Worm (Caenorhabditis elegans) whole organism, L1 larva: ENCODE measurements around the gene plc-2.
A peak's percentile ranks its signal among the peaks of the same experiment; 100 is the strongest.

Source experiments
- C04F5.9 ChIP-seq: sonication (generic microtip); optimal IDR thresholded peaks from 2 replicates; lab custom pipeline; 2016; ENCODE audit warnings: missing genetic modification characterization, missing compliant biosample characterization
- C34B4.2 ChIP-seq: sonication (generic microtip); optimal IDR thresholded peaks from 2 replicates; lab custom pipeline; 2017; ENCODE audit warnings: mild to moderate bottlenecking, missing genetic modification characterization, missing compliant biosample characterization
- F16B12.6 ChIP-seq: fragments of 150-350 bp; optimal IDR thresholded peaks from 2 replicates; lab custom pipeline; 2014; ENCODE audit warnings: missing biosample characterization, missing genetic modification characterization
- aha-1 ChIP-seq: fragments of 150-350 bp; optimal IDR thresholded peaks from 2 replicates; lab custom pipeline; 2014; ENCODE audit warnings: missing biosample characterization, missing genetic modification characterization
- alr-1 ChIP-seq: fragments of 200-800 bp; sonication (Bioruptor generic); optimal IDR thresholded peaks from 2 replicates; lab custom pipeline; 2018; ENCODE audit warnings: borderline replicate concordance, mild to moderate bottlenecking, missing genetic modification characterization, missing compliant biosample characterization
- blmp-1 ChIP-seq: fragments of 150-350 bp; optimal IDR thresholded peaks from 2 replicates; lab custom pipeline; 2014; ENCODE audit warnings: missing biosample characterization, missing genetic modification characterization
- ceh-8 ChIP-seq: fragments of 200-800 bp; sonication (Bioruptor generic); optimal IDR thresholded peaks from 2 replicates; lab custom pipeline; 2018; ENCODE audit warnings: mild to moderate bottlenecking, missing genetic modification characterization, moderate library complexity, missing compliant biosample characterization
- ceh-82 ChIP-seq, 3 experiments: fragments of 150-350 bp in 1 of 3; sonication (generic microtip) in 2 of 3; optimal IDR thresholded peaks; 2 replicates each; lab custom pipeline; 2014 to 2017; ENCODE audit warnings: missing biosample characterization in 3 of 3, missing genetic modification characterization in 3 of 3
- ceh-88 ChIP-seq: fragments of 200-800 bp; sonication (Bioruptor generic); IDR thresholded peaks from 2 replicates; pipeline ENCODE4 v1.3.6; 2022; ENCODE audit warnings: missing genetic modification characterization, missing compliant biosample characterization
- dsc-1 ChIP-seq: sonication (generic microtip); optimal IDR thresholded peaks from 2 replicates; lab custom pipeline; 2016; ENCODE audit warnings: mild to moderate bottlenecking, missing genetic modification characterization, missing compliant biosample characterization
- efl-1 ChIP-seq, 4 experiments: fragments of 150-350 bp; optimal IDR thresholded peaks in 3 of 4; peaks in 1 of 4; 1 replicate in 1 of 4; 2 replicates in 3 of 4; lab custom pipeline; 2014; ENCODE audit warnings: missing biosample characterization in 2 of 4, missing genetic modification characterization in 2 of 4, missing genetic modification reagents in 2 of 4
- elt-2 ChIP-seq: sonication (generic microtip); optimal IDR thresholded peaks from 2 replicates; lab custom pipeline; 2016; ENCODE audit warnings: missing genetic modification characterization, mild to moderate bottlenecking, inconsistent platforms, missing compliant biosample characterization, missing genetic modification reagents
- fkh-8 ChIP-seq: sonication (generic microtip); optimal IDR thresholded peaks from 2 replicates; lab custom pipeline; 2016; ENCODE audit warnings: mild to moderate bottlenecking, missing genetic modification characterization, missing compliant biosample characterization
- grh-1 ChIP-seq: fragments of 200-800 bp; sonication (Bioruptor generic); IDR thresholded peaks from 2 replicates; pipeline ENCODE4 v1.3.6; 2022; ENCODE audit warnings: missing genetic modification reagents, missing genetic modification characterization, missing compliant biosample characterization
- hlh-17 ChIP-seq: fragments of 200-800 bp; sonication (Bioruptor generic); optimal IDR thresholded peaks from 2 replicates; lab custom pipeline; 2018; ENCODE audit warnings: missing genetic modification characterization, mild to moderate bottlenecking, missing compliant biosample characterization, moderate library complexity, borderline replicate concordance
- hlh-4 ChIP-seq: sonication (generic microtip); optimal IDR thresholded peaks from 2 replicates; lab custom pipeline; 2016; ENCODE audit warnings: mild to moderate bottlenecking, missing genetic modification characterization, missing compliant biosample characterization
- hpl-2 ChIP-seq: fragments of 150-350 bp; optimal IDR thresholded peaks from 2 replicates; lab custom pipeline; 2014; ENCODE audit warnings: missing biosample characterization, missing genetic modification reagents, missing genetic modification characterization
- lin-14 ChIP-seq: fragments of 200-800 bp; sonication (Bioruptor generic); optimal IDR thresholded peaks from 2 replicates; lab custom pipeline; 2018; ENCODE audit warnings: mild to moderate bottlenecking, missing genetic modification characterization, moderate library complexity, missing compliant biosample characterization
- lin-15B ChIP-seq: fragments of 150-350 bp; sonication (generic microtip); optimal IDR thresholded peaks from 3 replicates; lab custom pipeline; 2014; ENCODE audit warnings: missing biosample characterization, missing genetic modification characterization
- lir-3 ChIP-seq: sonication (generic microtip); optimal IDR thresholded peaks from 2 replicates; lab custom pipeline; 2016; ENCODE audit warnings: mild to moderate bottlenecking, missing genetic modification characterization, moderate library complexity, missing compliant biosample characterization; ENCODE audit not compliant: poor library complexity
- mdl-1 ChIP-seq, 2 experiments: fragments of 150-350 bp; optimal IDR thresholded peaks; 2 replicates each; lab custom pipeline; 2014 to 2017; ENCODE audit warnings: missing biosample characterization in 2 of 2, missing genetic modification characterization in 2 of 2, inconsistent platforms in 1 of 2
- mef-2 ChIP-seq: fragments of 150-350 bp; optimal IDR thresholded peaks from 2 replicates; lab custom pipeline; 2014; ENCODE audit warnings: missing biosample characterization, missing genetic modification characterization
- nhr-11 ChIP-seq: fragments of 150-350 bp; optimal IDR thresholded peaks from 2 replicates; lab custom pipeline; 2014; ENCODE audit warnings: missing biosample characterization, missing genetic modification characterization
- nhr-19 ChIP-seq: fragments of 200-800 bp; sonication (Bioruptor generic); conservative IDR thresholded peaks from 2 replicates; pipeline ENCODE4 v1.3.6; 2022; ENCODE audit warnings: missing genetic modification characterization, missing compliant biosample characterization
- nhr-28 ChIP-seq: fragments of 150-350 bp; optimal IDR thresholded peaks from 2 replicates; lab custom pipeline; 2014; ENCODE audit warnings: missing biosample characterization, missing genetic modification characterization
- nhr-47 ChIP-seq: sonication (generic microtip); optimal IDR thresholded peaks from 2 replicates; lab custom pipeline; 2016; ENCODE audit warnings: mild to moderate bottlenecking, missing genetic modification characterization, moderate library complexity, missing compliant biosample characterization
- nhr-71 ChIP-seq: sonication (generic microtip); optimal IDR thresholded peaks from 2 replicates; lab custom pipeline; 2016; ENCODE audit warnings: mild to moderate bottlenecking, missing genetic modification characterization, moderate library complexity, missing compliant biosample characterization
- nhr-76 ChIP-seq: sonication (generic microtip); optimal IDR thresholded peaks from 2 replicates; lab custom pipeline; 2017; ENCODE audit warnings: missing biosample characterization, missing genetic modification characterization
- nhr-84 ChIP-seq: sonication (generic microtip); optimal IDR thresholded peaks from 2 replicates; lab custom pipeline; 2017; ENCODE audit warnings: missing biosample characterization, missing genetic modification characterization
- nhr-85 ChIP-seq: sonication (generic microtip); peaks from one replicate; lab custom pipeline; 2016; ENCODE audit warnings: missing genetic modification characterization, inconsistent platforms, missing compliant biosample characterization
- nhr-90 ChIP-seq: sonication (generic microtip); optimal IDR thresholded peaks from 2 replicates; lab custom pipeline; 2016; ENCODE audit warnings: mild to moderate bottlenecking, missing genetic modification characterization, missing compliant biosample characterization; ENCODE audit not compliant: poor library complexity
- pqm-1 ChIP-seq: sonication (generic microtip); optimal IDR thresholded peaks from 3 replicates; lab custom pipeline; 2017; ENCODE audit warnings: missing biosample characterization, missing genetic modification characterization
- rnt-1 ChIP-seq: sonication (generic microtip); optimal IDR thresholded peaks from 2 replicates; lab custom pipeline; 2016; ENCODE audit warnings: mild to moderate bottlenecking, missing genetic modification characterization, moderate library complexity, missing compliant biosample characterization
- snu-23 ChIP-seq: sonication (generic microtip); optimal IDR thresholded peaks from 2 replicates; lab custom pipeline; 2016; ENCODE audit warnings: missing genetic modification characterization, missing compliant biosample characterization
- sox-4 ChIP-seq: sonication (generic microtip); optimal IDR thresholded peaks from 2 replicates; lab custom pipeline; 2016; ENCODE audit warnings: missing genetic modification characterization, missing compliant biosample characterization
- tbx-2 ChIP-seq: sonication (generic microtip); optimal IDR thresholded peaks from 2 replicates; lab custom pipeline; 2016; ENCODE audit warnings: missing genetic modification characterization, missing compliant biosample characterization
- tlp-1 ChIP-seq: fragments of 150-350 bp; optimal IDR thresholded peaks from 2 replicates; lab custom pipeline; 2014; ENCODE audit warnings: missing biosample characterization, missing genetic modification characterization
- unc-130 ChIP-seq: fragments of 150-350 bp; optimal IDR thresholded peaks from 2 replicates; lab custom pipeline; 2017; ENCODE audit warnings: missing biosample characterization, missing genetic modification characterization, inconsistent platforms
- unc-62 ChIP-seq: fragments of 150-350 bp; optimal IDR thresholded peaks from 2 replicates; lab custom pipeline; 2014; ENCODE audit warnings: missing biosample characterization, missing genetic modification reagents, missing genetic modification characterization
- vab-15 ChIP-seq: sonication (generic microtip); optimal IDR thresholded peaks from 2 replicates; lab custom pipeline; 2017; ENCODE audit warnings: missing genotype, mild to moderate bottlenecking, missing genetic modification characterization, missing compliant biosample characterization
- ztf-11 ChIP-seq, 2 experiments: sonication (generic microtip); optimal IDR thresholded peaks; 2 replicates each; lab custom pipeline; 2016 to 2017; ENCODE audit warnings: missing genetic modification characterization in 2 of 2, missing biosample characterization in 1 of 2, missing compliant biosample characterization in 1 of 2

Gene plc-2

ce11 chrV:15179757-15180156 is 12.6 kb upstream of the plc-2 start, which contains the start of gene T09F5.10:
Gene T09F5.10, plus strand, starts transcription at chrV:15180057.
- TF ChIP-seq sox-4 = no peak
- no peak for TF ChIP-seq nhr-84 (tag; lab: Kevin White, UChicago)
- no peak for TF ChIP-seq dsc-1 (tag; lab: Kevin White, UChicago)
- no peak for TF ChIP-seq lin-14 (GFP tag; lab: Kevin White, UChicago)
- TF ChIP-seq tlp-1 (tag; lab: Kevin White, UChicago) = no peak
- TF ChIP-seq F16B12.6 (tag; lab: Kevin White, UChicago) = no peak
- TF ChIP-seq C04F5.9 (tag; lab: Kevin White, UChicago) = no peak
- TF ChIP-seq hpl-2 (GFP tag; lab: Kevin White, UChicago) = no peak
- no peak for TF ChIP-seq aha-1 (tag; lab: Kevin White, UChicago)
- no peak for TF ChIP-seq nhr-90 (tag; lab: Kevin White, UChicago)
- no peak for TF ChIP-seq pqm-1 (tag; lab: Kevin White, UChicago)
- TF ChIP-seq alr-1 (tag; lab: Kevin White, UChicago) = no peak
- TF ChIP-seq snu-23 (GFP tag; lab: Kevin White, UChicago) = no peak
- no peak for TF ChIP-seq ceh-88

ce11 chrV:15181899-15182298 is 10.5 kb upstream of the plc-2 start:
- TF ChIP-seq hlh-4 (tag; lab: Kevin White, UChicago) = peak; percentile 54
- no peak for TF ChIP-seq blmp-1 (tag; lab: Kevin White, UChicago)
- no peak for TF ChIP-seq nhr-76 (tag; lab: Kevin White, UChicago)
- TF ChIP-seq tlp-1 (tag; lab: Kevin White, UChicago) = no peak
- TF ChIP-seq ceh-82 (tag; optimal IDR thresholded peaks at IDR 0.05; lab: Kevin White, UChicago) = no peak
- TF ChIP-seq nhr-47 (tag; lab: Kevin White, UChicago) = peak; percentile 62
- TF ChIP-seq fkh-8 (tag; lab: Kevin White, UChicago) = peak; percentile 58
- TF ChIP-seq rnt-1 (tag; lab: Kevin White, UChicago) = no peak
- no peak for TF ChIP-seq lin-15B (tag; lab: Kevin White, UChicago)
- TF ChIP-seq nhr-71 (tag; lab: Kevin White, UChicago) = peak; percentile 59
- no peak for TF ChIP-seq ztf-11 (tag; optimal IDR thresholded peaks at IDR 0.05; lab: Kevin White, UChicago)
- no peak for TF ChIP-seq C34B4.2 (tag; lab: Kevin White, UChicago)
- TF ChIP-seq mef-2 = no peak
- TF ChIP-seq unc-130 = no peak
- peak; percentile 13 for TF ChIP-seq nhr-11 (tag; lab: Kevin White, UChicago)
- TF ChIP-seq efl-1 (optimal IDR thresholded peaks at IDR 0.05; lab: Kevin White, UChicago) = no peak
- TF ChIP-seq efl-1 (GFP tag; optimal IDR thresholded peaks at IDR 0.05 in 1 of 2; lab: Kevin White, UChicago) = no peak

- no peak for TF ChIP-seq nhr-85 (tag; lab: Kevin White, UChicago)
- TF ChIP-seq efl-1 (optimal IDR thresholded peaks at IDR 0.05; lab: Kevin White, UChicago) = no peak
- peak in 1 of 2 experiments; percentile 83 for TF ChIP-seq efl-1 (GFP tag; optimal IDR thresholded peaks at IDR 0.05 in 1 of 2; lab: Kevin White, UChicago)
- no peak for TF ChIP-seq nhr-19 (GFP tag; lab: Robert Waterston, UW)
- TF ChIP-seq unc-62 (GFP tag; lab: Kevin White, UChicago) = no peak
- TF ChIP-seq nhr-28 = no peak
- TF ChIP-seq elt-2 (tag; lab: Kevin White, UChicago) = peak; percentile 5
- no peak for TF ChIP-seq lir-3 (tag; lab: Kevin White, UChicago)
- TF ChIP-seq mdl-1 (tag; optimal IDR thresholded peaks at IDR 0.05; lab: Kevin White, UChicago) = no peak
- TF ChIP-seq fkh-8 (tag; lab: Kevin White, UChicago) = no peak
- no peak for TF ChIP-seq nhr-47 (tag; lab: Kevin White, UChicago)
- TF ChIP-seq vab-15 = no peak
- no peak for TF ChIP-seq grh-1 (GFP tag; lab: Robert Waterston, UW)
- no peak for TF ChIP-seq ceh-8 (GFP tag; lab: Kevin White, UChicago)
- no peak for TF ChIP-seq tbx-2 (tag; lab: Kevin White, UChicago)
- TF ChIP-seq nhr-71 (tag; lab: Kevin White, UChicago) = no peak
- no peak for TF ChIP-seq hlh-17 (GFP tag; lab: Kevin White, UChicago)
- no peak for TF ChIP-seq lin-14 (GFP tag; lab: Kevin White, UChicago)
These were observed 10.0 kb upstream of the plc-2 start, which contains the start of gene fbxa-84 for ce11 chrV:15182407-15182806. Gene fbxa-84, plus strand, starts transcription at chrV:15182440.
